Worm (Caenorhabditis elegans) whole organism, L1 larva: ENCODE data around the gene slc-36.5.

ENCODE experiments used
- C04F5.9 ChIP-seq: sonication (generic microtip); optimal IDR thresholded peaks from 2 replicates; lab custom pipeline; 2016; ENCODE audit warnings: missing genetic modification characterization, missing compliant biosample characterization
- C16A3.4 ChIP-seq: fragments of 150-350 bp; optimal IDR thresholded peaks from 2 replicates; lab custom pipeline; 2014; ENCODE audit warnings: missing biosample characterization, missing genetic modification characterization
- Y116A8C.19 ChIP-seq: sonication (generic microtip); optimal IDR thresholded peaks from 2 replicates; lab custom pipeline; 2016; ENCODE audit warnings: missing compliant biosample characterization, missing genetic modification characterization, borderline replicate concordance
- aha-1 ChIP-seq: fragments of 150-350 bp; optimal IDR thresholded peaks from 2 replicates; lab custom pipeline; 2014; ENCODE audit warnings: missing biosample characterization, missing genetic modification characterization
- alr-1 ChIP-seq: fragments of 200-800 bp; sonication (Bioruptor generic); optimal IDR thresholded peaks from 2 replicates; lab custom pipeline; 2018; ENCODE audit warnings: borderline replicate concordance, mild to moderate bottlenecking, missing genetic modification characterization, missing compliant biosample characterization
- aly-2 ChIP-seq: fragments of 150-350 bp; optimal IDR thresholded peaks from 2 replicates; lab custom pipeline; 2014; ENCODE audit warnings: missing biosample characterization, missing genetic modification characterization
- ama-1 ChIP-seq: fragments of 150-350 bp; optimal IDR thresholded peaks from 2 replicates; lab custom pipeline; 2014
- blmp-1 ChIP-seq: fragments of 150-350 bp; optimal IDR thresholded peaks from 2 replicates; lab custom pipeline; 2014; ENCODE audit warnings: missing biosample characterization, missing genetic modification characterization
- ceh-88 ChIP-seq: fragments of 200-800 bp; sonication (Bioruptor generic); IDR thresholded peaks from 2 replicates; pipeline ENCODE4 v1.3.6; 2022; ENCODE audit warnings: missing genetic modification characterization, missing compliant biosample characterization
- ceh-90 ChIP-seq: sonication (generic microtip); optimal IDR thresholded peaks from 2 replicates; lab custom pipeline; 2016; ENCODE audit warnings: missing genetic modification characterization, missing compliant biosample characterization
- ces-1 ChIP-seq: fragments of 150-350 bp; optimal IDR thresholded peaks from 2 replicates; lab custom pipeline; 2014; ENCODE audit warnings: missing biosample characterization, missing genetic modification reagents, missing genetic modification characterization
- dsc-1 ChIP-seq: sonication (generic microtip); optimal IDR thresholded peaks from 2 replicates; lab custom pipeline; 2016; ENCODE audit warnings: mild to moderate bottlenecking, missing genetic modification characterization, missing compliant biosample characterization
- efl-1 ChIP-seq, 4 experiments: fragments of 150-350 bp; optimal IDR thresholded peaks in 3 of 4; peaks in 1 of 4; 1 replicate in 1 of 4; 2 replicates in 3 of 4; lab custom pipeline; 2014; ENCODE audit warnings: missing biosample characterization in 2 of 4, missing genetic modification characterization in 2 of 4, missing genetic modification reagents in 2 of 4
- egl-13 ChIP-seq: sonication (generic microtip); optimal IDR thresholded peaks from 2 replicates; lab custom pipeline; 2016; ENCODE audit warnings: missing genotype, missing genetic modification reagents, missing genetic modification characterization, missing compliant biosample characterization
- egl-27 ChIP-seq, 2 experiments: fragments of 150-350 bp in 1 of 2; sonication (generic microtip); optimal IDR thresholded peaks; 3 replicates each; lab custom pipeline; 2017 to 2018; ENCODE audit warnings: missing biosample characterization in 2 of 2, missing genetic modification characterization in 2 of 2, missing genetic modification reagents in 2 of 2
- elt-3 ChIP-seq, 6 experiments: fragments of 150-350 bp in 1 of 6; sonication (generic microtip); optimal IDR thresholded peaks; 2 replicates each; lab custom pipeline; 2017 to 2018; ENCODE audit warnings: missing biosample characterization in 6 of 6, missing genetic modification characterization in 6 of 6, inconsistent platforms in 1 of 6
- ets-5 ChIP-seq: fragments of 200-800 bp; sonication (Bioruptor generic); IDR thresholded peaks from 2 replicates; pipeline ENCODE4 v1.3.6; 2022; ENCODE audit warnings: missing genetic modification characterization, missing compliant biosample characterization
- fkh-10 ChIP-seq: sonication (generic microtip); optimal IDR thresholded peaks from 2 replicates; lab custom pipeline; 2017; ENCODE audit warnings: missing biosample characterization, missing genetic modification reagents, missing genetic modification characterization
- fkh-8 ChIP-seq: sonication (generic microtip); optimal IDR thresholded peaks from 2 replicates; lab custom pipeline; 2016; ENCODE audit warnings: mild to moderate bottlenecking, missing genetic modification characterization, missing compliant biosample characterization
- fos-1 ChIP-seq: fragments of 150-350 bp; optimal IDR thresholded peaks from 2 replicates; lab custom pipeline; 2014; ENCODE audit warnings: missing biosample characterization, missing genetic modification characterization
- hlh-17 ChIP-seq: fragments of 200-800 bp; sonication (Bioruptor generic); optimal IDR thresholded peaks from 2 replicates; lab custom pipeline; 2018; ENCODE audit warnings: missing genetic modification characterization, mild to moderate bottlenecking, missing compliant biosample characterization, moderate library complexity, borderline replicate concordance
- hlh-4 ChIP-seq: sonication (generic microtip); optimal IDR thresholded peaks from 2 replicates; lab custom pipeline; 2016; ENCODE audit warnings: mild to moderate bottlenecking, missing genetic modification characterization, missing compliant biosample characterization
- jun-1 ChIP-seq: fragments of 150-350 bp; optimal IDR thresholded peaks from 2 replicates; lab custom pipeline; 2014; ENCODE audit warnings: missing biosample characterization, missing genetic modification reagents, missing genetic modification characterization
- lin-14 ChIP-seq: fragments of 200-800 bp; sonication (Bioruptor generic); optimal IDR thresholded peaks from 2 replicates; lab custom pipeline; 2018; ENCODE audit warnings: mild to moderate bottlenecking, missing genetic modification characterization, moderate library complexity, missing compliant biosample characterization
- lin-39 ChIP-seq: fragments of 150-350 bp; optimal IDR thresholded peaks from 2 replicates; lab custom pipeline; 2014; ENCODE audit warnings: missing biosample characterization, missing genetic modification reagents, missing genetic modification characterization
- mab-9 ChIP-seq: fragments of 200-800 bp; sonication (Bioruptor generic); IDR thresholded peaks from 2 replicates; pipeline ENCODE4 v1.3.6; 2022; ENCODE audit warnings: missing genetic modification reagents, missing genetic modification characterization, missing compliant biosample characterization
- mdl-1 ChIP-seq, 2 experiments: fragments of 150-350 bp; optimal IDR thresholded peaks; 2 replicates each; lab custom pipeline; 2014 to 2017; ENCODE audit warnings: missing biosample characterization in 2 of 2, missing genetic modification characterization in 2 of 2, inconsistent platforms in 1 of 2
- mef-2 ChIP-seq: fragments of 150-350 bp; optimal IDR thresholded peaks from 2 replicates; lab custom pipeline; 2014; ENCODE audit warnings: missing biosample characterization, missing genetic modification characterization
- nhr-12 ChIP-seq: sonication (generic microtip); optimal IDR thresholded peaks from 2 replicates; lab custom pipeline; 2017; ENCODE audit warnings: missing biosample characterization, missing genetic modification characterization
- nhr-19 ChIP-seq: fragments of 200-800 bp; sonication (Bioruptor generic); conservative IDR thresholded peaks from 2 replicates; pipeline ENCODE4 v1.3.6; 2022; ENCODE audit warnings: missing genetic modification characterization, missing compliant biosample characterization
- nhr-237 ChIP-seq: fragments of 150-350 bp; optimal IDR thresholded peaks from 2 replicates; lab custom pipeline; 2014; ENCODE audit warnings: missing biosample characterization, missing genetic modification characterization
- nhr-28 ChIP-seq: fragments of 150-350 bp; optimal IDR thresholded peaks from 2 replicates; lab custom pipeline; 2014; ENCODE audit warnings: missing biosample characterization, missing genetic modification characterization
- nhr-47 ChIP-seq: sonication (generic microtip); optimal IDR thresholded peaks from 2 replicates; lab custom pipeline; 2016; ENCODE audit warnings: mild to moderate bottlenecking, missing genetic modification characterization, moderate library complexity, missing compliant biosample characterization
- nhr-71 ChIP-seq: sonication (generic microtip); optimal IDR thresholded peaks from 2 replicates; lab custom pipeline; 2016; ENCODE audit warnings: mild to moderate bottlenecking, missing genetic modification characterization, moderate library complexity, missing compliant biosample characterization
- nhr-76 ChIP-seq: sonication (generic microtip); optimal IDR thresholded peaks from 2 replicates; lab custom pipeline; 2017; ENCODE audit warnings: missing biosample characterization, missing genetic modification characterization
- nhr-77 ChIP-seq: fragments of 150-350 bp; optimal IDR thresholded peaks from 2 replicates; lab custom pipeline; 2014; ENCODE audit warnings: missing biosample characterization, missing genetic modification characterization
- nhr-85 ChIP-seq: sonication (generic microtip); peaks from one replicate; lab custom pipeline; 2016; ENCODE audit warnings: missing genetic modification characterization, inconsistent platforms, missing compliant biosample characterization
- pag-3 ChIP-seq: sonication (generic microtip); optimal IDR thresholded peaks from 2 replicates; lab custom pipeline; 2017; ENCODE audit warnings: missing genetic modification characterization, mild to moderate bottlenecking, missing compliant biosample characterization, antibody characterized with exemption, borderline replicate concordance; ENCODE audit not compliant: insufficient read depth
- pqm-1 ChIP-seq: sonication (generic microtip); optimal IDR thresholded peaks from 3 replicates; lab custom pipeline; 2017; ENCODE audit warnings: missing biosample characterization, missing genetic modification characterization
- snpc-4 ChIP-seq: fragments of 150-350 bp; optimal IDR thresholded peaks from 2 replicates; lab custom pipeline; 2014; ENCODE audit warnings: missing biosample characterization, missing genetic modification characterization
- snu-23 ChIP-seq: sonication (generic microtip); optimal IDR thresholded peaks from 2 replicates; lab custom pipeline; 2016; ENCODE audit warnings: missing genetic modification characterization, missing compliant biosample characterization
- sox-4 ChIP-seq: sonication (generic microtip); optimal IDR thresholded peaks from 2 replicates; lab custom pipeline; 2016; ENCODE audit warnings: missing genetic modification characterization, missing compliant biosample characterization
- sptf-1 ChIP-seq: fragments of 150-350 bp; optimal IDR thresholded peaks from 2 replicates; lab custom pipeline; 2014; ENCODE audit warnings: missing biosample characterization, missing genetic modification characterization
- swsn-7 ChIP-seq: sonication (generic microtip); optimal IDR thresholded peaks from 2 replicates; lab custom pipeline; 2016; ENCODE audit warnings: missing genetic modification characterization, missing compliant biosample characterization
- tlp-1 ChIP-seq: fragments of 150-350 bp; optimal IDR thresholded peaks from 2 replicates; lab custom pipeline; 2014; ENCODE audit warnings: missing biosample characterization, missing genetic modification characterization
- unc-130 ChIP-seq: fragments of 150-350 bp; optimal IDR thresholded peaks from 2 replicates; lab custom pipeline; 2017; ENCODE audit warnings: missing biosample characterization, missing genetic modification characterization, inconsistent platforms
- unc-30 ChIP-seq: sonication (generic microtip); optimal IDR thresholded peaks from 2 replicates; lab custom pipeline; 2017; ENCODE audit warnings: missing biosample characterization, missing genetic modification characterization
- unc-98 ChIP-seq: fragments of 200-800 bp; sonication (Bioruptor generic); IDR thresholded peaks from 2 replicates; pipeline ENCODE4 v1.3.6; 2022; ENCODE audit warnings: missing genetic modification characterization, missing compliant biosample characterization
- xbp-1 ChIP-seq: sonication (generic microtip); optimal IDR thresholded peaks from 2 replicates; lab custom pipeline; 2016; ENCODE audit warnings: missing genetic modification characterization, missing compliant biosample characterization
- ztf-11 ChIP-seq, 2 experiments: sonication (generic microtip); optimal IDR thresholded peaks; 2 replicates each; lab custom pipeline; 2016 to 2017; ENCODE audit warnings: missing genetic modification characterization in 2 of 2, missing biosample characterization in 1 of 2, missing compliant biosample characterization in 1 of 2
- ztf-4 ChIP-seq: fragments of 150-350 bp; optimal IDR thresholded peaks from 2 replicates; lab custom pipeline; 2014; ENCODE audit warnings: missing biosample characterization, missing genetic modification characterization

The slc-36.5 gene

DNA sequence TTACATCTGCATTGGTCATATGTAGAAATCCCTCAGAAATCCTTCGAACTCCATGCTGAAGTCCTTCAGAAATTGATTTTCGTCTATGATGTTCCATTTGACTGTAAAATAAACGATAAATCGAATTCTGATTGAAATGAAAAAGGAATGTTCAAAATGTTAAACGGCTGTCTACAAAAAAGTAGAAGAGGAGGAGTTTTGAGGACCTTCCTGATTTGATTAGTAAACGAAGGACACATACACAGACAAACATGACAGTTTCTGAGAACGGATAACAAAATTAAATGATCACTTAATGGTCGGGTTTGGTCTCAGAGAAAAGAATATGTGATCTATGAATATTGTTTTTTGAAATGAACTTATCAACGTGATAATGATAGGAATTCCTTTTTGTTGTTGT is at the start of gene slc-36.5:
Gene slc-36.5, minus strand, starts transcription at position 101 of the 400 bp plus-strand sequence.
- no peak for TF ChIP-seq nhr-19 (GFP tag; lab: Robert Waterston, UW)
- no peak for TF ChIP-seq pag-3 (tag; lab: Kevin White, UChicago)
- peak in 1 of 6 experiments; percentile 53 for TF ChIP-seq elt-3 (tag; optimal IDR thresholded peaks at IDR 0.05; lab: Kevin White, UChicago)
- no peak for TF ChIP-seq sptf-1 (tag; lab: Kevin White, UChicago)
- TF ChIP-seq nhr-71 (tag; lab: Kevin White, UChicago) = no peak
- peak; percentile 13 for TF ChIP-seq lin-14
- TF ChIP-seq ztf-11 (tag; optimal IDR thresholded peaks at IDR 0.05; lab: Kevin White, UChicago) = no peak

DNA sequence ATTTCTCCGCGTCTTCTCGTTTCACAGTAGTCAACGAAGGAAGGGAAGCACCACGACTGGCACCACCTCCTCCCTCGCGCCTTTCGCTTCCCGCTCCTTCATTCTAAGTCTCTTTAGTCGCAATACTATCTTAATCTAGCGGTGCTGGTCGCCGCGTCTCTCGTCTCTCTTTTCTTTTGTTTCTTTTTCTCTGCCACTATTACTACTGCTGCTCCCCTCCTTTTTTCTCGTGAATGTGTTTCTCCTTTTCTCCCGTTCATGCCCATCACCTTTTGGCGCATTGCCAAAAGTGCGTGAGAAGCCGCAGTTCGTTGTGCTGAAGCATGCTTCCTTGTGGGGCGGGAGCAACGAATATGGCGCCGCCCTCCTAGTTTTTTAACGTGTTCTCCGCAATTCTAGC is 49.6 kb upstream of the slc-36.5 start:
- peak; percentile 59 to 74 for TF ChIP-seq efl-1 (optimal IDR thresholded peaks at IDR 0.05; lab: Kevin White, UChicago)
- TF ChIP-seq efl-1 (GFP tag; optimal IDR thresholded peaks at IDR 0.05 in 1 of 2; lab: Kevin White, UChicago) = peak; percentile 39 to 93
- no peak for TF ChIP-seq nhr-28
- no peak for TF ChIP-seq ztf-4
- no peak for TF ChIP-seq alr-1 (tag; lab: Kevin White, UChicago)
- TF ChIP-seq nhr-85 (tag; lab: Kevin White, UChicago) = peak; percentile 71
- peak; percentile 67 for TF ChIP-seq swsn-7 (tag; lab: Kevin White, UChicago)
- TF ChIP-seq C16A3.4 (tag; lab: Kevin White, UChicago) = peak; percentile 1
- no peak for TF ChIP-seq tlp-1 (tag; lab: Kevin White, UChicago)
- TF ChIP-seq mef-2 (tag; lab: Kevin White, UChicago) = no peak
- TF ChIP-seq dsc-1 (tag; lab: Kevin White, UChicago) = no peak
- TF ChIP-seq unc-98 (GFP tag; lab: Robert Waterston, UW) = no peak
- no peak for TF ChIP-seq ceh-90 (tag; lab: Kevin White, UChicago)
- no peak for TF ChIP-seq pqm-1 (tag; lab: Kevin White, UChicago)
- TF ChIP-seq aha-1 (tag; lab: Kevin White, UChicago) = no peak
- TF ChIP-seq egl-13 (tag; lab: Kevin White, UChicago) = peak; percentile 32
- TF ChIP-seq nhr-237 (tag; lab: Kevin White, UChicago) = no peak
- TF ChIP-seq sox-4 (tag; lab: Kevin White, UChicago) = no peak
- TF ChIP-seq unc-130 (tag; lab: Kevin White, UChicago) = peak; percentile 34
- TF ChIP-seq nhr-76 (tag; lab: Kevin White, UChicago) = no peak
- no peak for TF ChIP-seq snpc-4
- no peak for TF ChIP-seq pag-3 (tag; lab: Kevin White, UChicago)
- TF ChIP-seq Y116A8C.19 (tag; lab: Kevin White, UChicago) = no peak
- peak in 2 of 6 experiments; percentile 33 to 44 for TF ChIP-seq elt-3 (tag; optimal IDR thresholded peaks at IDR 0.05; lab: Kevin White, UChicago)
- no peak for TF ChIP-seq unc-30 (tag; lab: Kevin White, UChicago)
- TF ChIP-seq ets-5 (GFP tag; lab: Robert Waterston, UW) = no peak
- TF ChIP-seq egl-27 (tag; optimal IDR thresholded peaks at IDR 0.05; lab: Kevin White, UChicago) = peak in 1 of 2 experiments; percentile 36
- no peak for TF ChIP-seq hlh-17 (GFP tag; lab: Kevin White, UChicago)
- TF ChIP-seq hlh-4 (tag; lab: Kevin White, UChicago) = no peak
- TF ChIP-seq nhr-47 (tag; lab: Kevin White, UChicago) = peak; percentile 56
- no peak for TF ChIP-seq ztf-11 (tag; optimal IDR thresholded peaks at IDR 0.05; lab: Kevin White, UChicago)
- no peak for TF ChIP-seq lin-39
- TF ChIP-seq mab-9 (GFP tag; lab: Robert Waterston, UW) = no peak
- no peak for TF ChIP-seq aly-2 (tag; lab: Kevin White, UChicago)
- peak; percentile 77 for TF ChIP-seq snu-23 (GFP tag; lab: Kevin White, UChicago)
- TF ChIP-seq xbp-1 = peak; percentile 40
- peak; percentile 79 for TF ChIP-seq fkh-8 (tag; lab: Kevin White, UChicago)
- TF ChIP-seq fkh-10 (GFP tag; lab: Kevin White, UChicago) = peak; percentile 59
- TF ChIP-seq blmp-1 (tag; lab: Kevin White, UChicago) = peak; percentile 96
- TF ChIP-seq ces-1 (GFP tag; lab: Kevin White, UChicago) = no peak
- peak; percentile 93 for TF ChIP-seq lin-14
- peak; percentile 21 for TF ChIP-seq ama-1 (lab: Kevin White, UChicago)
- no peak for TF ChIP-seq fos-1 (tag; lab: Kevin White, UChicago)
- TF ChIP-seq mdl-1 (tag; optimal IDR thresholded peaks at IDR 0.05; lab: Kevin White, UChicago) = peak in 1 of 2 experiments; percentile 67
- TF ChIP-seq ceh-88 (GFP tag; lab: Robert Waterston, UW) = no peak
- peak; percentile 13 for TF ChIP-seq C04F5.9
- peak; percentile 56 for TF ChIP-seq nhr-77 (tag; lab: Kevin White, UChicago)
- no peak for TF ChIP-seq nhr-12
- peak; percentile 67 for TF ChIP-seq jun-1 (tag; lab: Kevin White, UChicago)
